Worm (Caenorhabditis elegans) whole organism, L1 larva: ENCODE results near the gene mbk-2.

Source experiments
- aha-1 ChIP-seq: fragments of 150-350 bp; optimal IDR thresholded peaks from 2 replicates; lab custom pipeline; 2014; ENCODE audit warnings: missing biosample characterization, missing genetic modification characterization
- aly-2 ChIP-seq: fragments of 150-350 bp; optimal IDR thresholded peaks from 2 replicates; lab custom pipeline; 2014; ENCODE audit warnings: missing biosample characterization, missing genetic modification characterization
- blmp-1 ChIP-seq: fragments of 150-350 bp; optimal IDR thresholded peaks from 2 replicates; lab custom pipeline; 2014; ENCODE audit warnings: missing biosample characterization, missing genetic modification characterization
- ceh-8 ChIP-seq: fragments of 200-800 bp; sonication (Bioruptor generic); optimal IDR thresholded peaks from 2 replicates; lab custom pipeline; 2018; ENCODE audit warnings: mild to moderate bottlenecking, missing genetic modification characterization, moderate library complexity, missing compliant biosample characterization
- ceh-90 ChIP-seq: sonication (generic microtip); optimal IDR thresholded peaks from 2 replicates; lab custom pipeline; 2016; ENCODE audit warnings: missing genetic modification characterization, missing compliant biosample characterization
- dsc-1 ChIP-seq: sonication (generic microtip); optimal IDR thresholded peaks from 2 replicates; lab custom pipeline; 2016; ENCODE audit warnings: mild to moderate bottlenecking, missing genetic modification characterization, missing compliant biosample characterization
- efl-1 ChIP-seq, 4 experiments: fragments of 150-350 bp; optimal IDR thresholded peaks in 3 of 4; peaks in 1 of 4; 1 replicate in 1 of 4; 2 replicates in 3 of 4; lab custom pipeline; 2014; ENCODE audit warnings: missing biosample characterization in 2 of 4, missing genetic modification characterization in 2 of 4, missing genetic modification reagents in 2 of 4
- fkh-4 ChIP-seq: sonication (generic microtip); optimal IDR thresholded peaks from 2 replicates; lab custom pipeline; 2016; ENCODE audit warnings: missing compliant biosample characterization, missing genetic modification characterization, borderline replicate concordance
- fkh-8 ChIP-seq: sonication (generic microtip); optimal IDR thresholded peaks from 2 replicates; lab custom pipeline; 2016; ENCODE audit warnings: mild to moderate bottlenecking, missing genetic modification characterization, missing compliant biosample characterization
- grh-1 ChIP-seq: fragments of 200-800 bp; sonication (Bioruptor generic); IDR thresholded peaks from 2 replicates; pipeline ENCODE4 v1.3.6; 2022; ENCODE audit warnings: missing genetic modification reagents, missing genetic modification characterization, missing compliant biosample characterization
- hpl-2 ChIP-seq: fragments of 150-350 bp; optimal IDR thresholded peaks from 2 replicates; lab custom pipeline; 2014; ENCODE audit warnings: missing biosample characterization, missing genetic modification reagents, missing genetic modification characterization
- jun-1 ChIP-seq: fragments of 150-350 bp; optimal IDR thresholded peaks from 2 replicates; lab custom pipeline; 2014; ENCODE audit warnings: missing biosample characterization, missing genetic modification reagents, missing genetic modification characterization
- lin-14 ChIP-seq: fragments of 200-800 bp; sonication (Bioruptor generic); optimal IDR thresholded peaks from 2 replicates; lab custom pipeline; 2018; ENCODE audit warnings: mild to moderate bottlenecking, missing genetic modification characterization, moderate library complexity, missing compliant biosample characterization
- lin-39 ChIP-seq: fragments of 150-350 bp; optimal IDR thresholded peaks from 2 replicates; lab custom pipeline; 2014; ENCODE audit warnings: missing biosample characterization, missing genetic modification reagents, missing genetic modification characterization
- lsy-2 ChIP-seq, 2 experiments: fragments of 150-350 bp; optimal IDR thresholded peaks; 2 replicates each; lab custom pipeline; 2014; ENCODE audit warnings: missing biosample characterization in 2 of 2, missing genetic modification characterization in 2 of 2
- nhr-19 ChIP-seq: fragments of 200-800 bp; sonication (Bioruptor generic); conservative IDR thresholded peaks from 2 replicates; pipeline ENCODE4 v1.3.6; 2022; ENCODE audit warnings: missing genetic modification characterization, missing compliant biosample characterization
- nhr-20 ChIP-seq: sonication (generic microtip); optimal IDR thresholded peaks from 2 replicates; lab custom pipeline; 2016; ENCODE audit warnings: mild to moderate bottlenecking, missing genetic modification characterization, missing compliant biosample characterization
- nhr-28 ChIP-seq: fragments of 150-350 bp; optimal IDR thresholded peaks from 2 replicates; lab custom pipeline; 2014; ENCODE audit warnings: missing biosample characterization, missing genetic modification characterization
- nhr-47 ChIP-seq: sonication (generic microtip); optimal IDR thresholded peaks from 2 replicates; lab custom pipeline; 2016; ENCODE audit warnings: mild to moderate bottlenecking, missing genetic modification characterization, moderate library complexity, missing compliant biosample characterization
- nhr-84 ChIP-seq: sonication (generic microtip); optimal IDR thresholded peaks from 2 replicates; lab custom pipeline; 2017; ENCODE audit warnings: missing biosample characterization, missing genetic modification characterization
- snpc-4 ChIP-seq: fragments of 150-350 bp; optimal IDR thresholded peaks from 2 replicates; lab custom pipeline; 2014; ENCODE audit warnings: missing biosample characterization, missing genetic modification characterization
- snu-23 ChIP-seq: sonication (generic microtip); optimal IDR thresholded peaks from 2 replicates; lab custom pipeline; 2016; ENCODE audit warnings: missing genetic modification characterization, missing compliant biosample characterization
- sptf-1 ChIP-seq: fragments of 150-350 bp; optimal IDR thresholded peaks from 2 replicates; lab custom pipeline; 2014; ENCODE audit warnings: missing biosample characterization, missing genetic modification characterization
- swsn-7 ChIP-seq: sonication (generic microtip); optimal IDR thresholded peaks from 2 replicates; lab custom pipeline; 2016; ENCODE audit warnings: missing genetic modification characterization, missing compliant biosample characterization
- unc-30 ChIP-seq: sonication (generic microtip); optimal IDR thresholded peaks from 2 replicates; lab custom pipeline; 2017; ENCODE audit warnings: missing biosample characterization, missing genetic modification characterization
- unc-86 ChIP-seq: sonication (generic microtip); optimal IDR thresholded peaks from 2 replicates; lab custom pipeline; 2016; ENCODE audit warnings: missing genetic modification characterization, missing compliant biosample characterization
- vab-15 ChIP-seq: sonication (generic microtip); optimal IDR thresholded peaks from 2 replicates; lab custom pipeline; 2017; ENCODE audit warnings: missing genotype, mild to moderate bottlenecking, missing genetic modification characterization, missing compliant biosample characterization
- zip-4 ChIP-seq: fragments of 200-800 bp; sonication (Bioruptor generic); optimal IDR thresholded peaks from 2 replicates; lab custom pipeline; 2018; ENCODE audit warnings: mild to moderate bottlenecking, missing genetic modification characterization, moderate library complexity, missing compliant biosample characterization

Gene mbk-2

DNA sequence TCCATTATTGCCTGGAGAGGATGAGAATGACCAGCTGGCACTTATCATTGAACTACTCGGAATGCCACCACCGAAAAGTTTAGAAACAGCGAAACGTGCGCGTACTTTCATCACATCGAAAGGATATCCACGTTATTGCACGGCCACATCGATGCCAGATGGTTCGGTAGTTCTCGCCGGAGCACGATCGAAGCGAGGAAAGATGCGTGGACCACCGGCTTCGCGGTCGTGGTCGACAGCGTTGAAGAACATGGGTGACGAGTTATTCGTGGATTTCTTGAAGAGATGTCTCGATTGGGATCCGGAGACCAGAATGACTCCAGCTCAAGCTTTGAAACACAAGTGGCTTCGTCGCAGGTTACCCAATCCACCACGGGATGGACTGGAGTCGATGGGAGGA lies 24.6 kb downstream of the mbk-2 start:
- TF ChIP-seq hpl-2 (no peak), nhr-47 (tag; lab: Kevin White, UChicago) (peak; percentile 22), lin-14 (GFP tag; lab: Kevin White, UChicago) (no peak), dsc-1 (tag; lab: Kevin White, UChicago) (peak; percentile 20), grh-1 (GFP tag; lab: Robert Waterston, UW) (no peak)

DNA sequence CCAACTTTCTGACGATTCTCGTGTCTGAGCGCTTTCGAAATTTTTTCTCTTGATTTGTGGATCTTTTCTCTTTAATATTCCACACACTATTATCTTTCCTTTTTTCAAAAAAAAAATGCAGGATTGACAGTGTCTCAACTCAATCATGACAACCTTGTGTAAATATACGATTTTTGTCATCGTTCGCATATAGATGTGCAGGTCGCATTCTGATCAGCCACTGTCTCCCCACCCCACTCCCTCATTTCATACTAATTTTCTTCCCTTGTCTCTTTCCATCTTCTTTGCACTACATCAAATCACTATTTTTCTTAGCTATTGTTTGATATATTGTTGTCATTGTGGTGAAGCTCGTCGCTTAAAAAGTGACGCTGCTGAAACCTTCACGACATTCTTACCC lies 26.3 kb downstream of the mbk-2 start:
- TF ChIP-seq efl-1 (optimal IDR thresholded peaks at IDR 0.05; lab: Kevin White, UChicago) (no peak), efl-1 (GFP tag; optimal IDR thresholded peaks at IDR 0.05 in 1 of 2; lab: Kevin White, UChicago) (peak in 1 of 2 experiments; percentile 64), lin-39 (tag; lab: Kevin White, UChicago) (no peak)
- TF ChIP-seq, all 84 proteins: peak for 1

DNA sequence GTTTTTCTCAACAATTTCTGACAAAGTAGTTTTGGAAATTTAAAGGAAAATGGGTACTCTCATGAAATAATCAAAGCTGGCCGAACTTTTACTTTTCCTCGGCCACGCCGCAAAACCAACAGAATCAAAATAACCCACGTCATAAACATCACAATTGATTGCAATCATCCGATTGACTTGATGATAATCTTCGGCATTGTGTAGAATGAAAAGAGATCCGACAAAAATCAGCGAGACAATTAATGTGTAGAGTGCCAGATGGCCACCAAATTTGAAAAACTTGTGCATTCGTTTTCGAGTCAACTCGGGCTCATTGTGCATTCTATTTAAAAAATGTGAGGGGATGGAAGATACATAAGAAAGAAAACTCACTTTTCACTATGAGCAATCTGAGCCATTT lies 27.9 kb downstream of the mbk-2 start:
- TF ChIP-seq ceh-8 (no peak), blmp-1 (tag; lab: Kevin White, UChicago) (peak; percentile 7)

DNA sequence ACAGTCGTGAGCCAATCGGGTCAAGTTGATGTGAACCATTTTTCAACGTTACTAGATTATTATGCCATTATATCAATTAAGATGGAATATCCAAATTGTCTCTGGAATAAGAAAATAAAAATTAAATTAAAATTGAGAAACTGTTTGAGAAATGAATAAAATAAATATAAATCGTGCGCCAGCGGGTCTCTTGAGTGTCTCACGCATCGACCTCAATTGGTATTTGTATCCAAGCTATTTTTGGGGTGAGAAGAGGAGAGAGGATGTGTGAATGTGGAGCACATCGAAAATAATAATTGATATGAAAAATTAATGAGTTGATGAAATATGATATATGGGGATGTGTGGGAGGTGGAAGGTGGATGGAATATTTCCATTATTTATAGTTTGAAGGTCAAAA lies 29.9 kb downstream of the mbk-2 start, which contains the start of gene F49E11.2:
Gene F49E11.2 (minus strand): TSS at position 101 of the 400 bp plus-strand sequence.
- TF ChIP-seq swsn-7 (no peak), jun-1 (tag; lab: Kevin White, UChicago) (no peak), snpc-4 (no peak), grh-1 (GFP tag; lab: Robert Waterston, UW) (no peak)

DNA sequence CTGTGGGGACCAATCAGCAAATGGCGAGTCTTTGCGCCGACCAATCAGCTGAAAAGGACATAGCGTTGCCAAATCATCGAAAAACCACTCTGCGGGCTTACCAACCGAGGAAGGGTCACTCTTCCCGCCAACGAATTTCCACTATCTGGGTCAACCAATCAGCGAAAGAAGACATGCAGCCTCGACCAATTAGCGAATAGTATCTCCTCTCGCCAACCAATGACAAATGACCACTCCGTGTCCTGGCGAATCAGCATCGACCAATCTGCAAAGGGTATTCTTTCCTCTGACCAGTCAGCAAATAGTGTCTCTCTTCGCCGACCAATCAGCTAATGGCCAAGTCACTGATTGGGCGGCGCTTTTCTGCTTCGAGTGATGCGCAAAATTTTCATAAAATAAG lies 32.5 kb downstream of the mbk-2 start:
- TF ChIP-seq efl-1 (optimal IDR thresholded peaks at IDR 0.05; lab: Kevin White, UChicago) (no peak), efl-1 (GFP tag; optimal IDR thresholded peaks at IDR 0.05 in 1 of 2; lab: Kevin White, UChicago) (peak in 1 of 2 experiments; percentile 77), nhr-20 (tag; lab: Kevin White, UChicago) (no peak)

DNA sequence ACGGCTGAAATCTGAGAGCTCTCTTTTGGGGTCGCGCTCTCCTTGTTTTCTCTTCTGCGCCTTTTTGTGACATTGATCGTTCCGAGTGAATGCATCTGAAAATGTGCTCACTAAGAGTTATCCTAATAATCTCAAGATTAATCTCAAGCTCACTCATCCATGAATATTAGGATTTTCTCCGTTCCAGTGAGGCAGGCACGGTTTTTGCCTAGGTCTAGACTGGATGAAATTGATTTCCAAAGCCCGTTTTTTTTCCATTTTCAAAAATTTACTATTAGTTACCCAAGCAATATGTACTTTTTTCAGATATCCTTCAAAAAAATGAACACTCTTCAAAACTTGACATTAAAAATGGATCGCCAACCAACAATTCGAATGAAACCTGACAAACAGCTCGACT lies 33.1 kb downstream of the mbk-2 start, which contains the start of gene amt-2:
Gene amt-2 (plus strand): TSS at position 301 of the 400 bp plus-strand sequence.
- no peak for TF ChIP-seq lsy-2 (tag; optimal IDR thresholded peaks at IDR 0.05; lab: Kevin White, UChicago)
- TF ChIP-seq nhr-19 (GFP tag; lab: Robert Waterston, UW) = no peak
- no peak for TF ChIP-seq unc-86 (tag; lab: Kevin White, UChicago)
- TF ChIP-seq sptf-1 = no peak
- no peak for TF ChIP-seq ceh-90

DNA sequence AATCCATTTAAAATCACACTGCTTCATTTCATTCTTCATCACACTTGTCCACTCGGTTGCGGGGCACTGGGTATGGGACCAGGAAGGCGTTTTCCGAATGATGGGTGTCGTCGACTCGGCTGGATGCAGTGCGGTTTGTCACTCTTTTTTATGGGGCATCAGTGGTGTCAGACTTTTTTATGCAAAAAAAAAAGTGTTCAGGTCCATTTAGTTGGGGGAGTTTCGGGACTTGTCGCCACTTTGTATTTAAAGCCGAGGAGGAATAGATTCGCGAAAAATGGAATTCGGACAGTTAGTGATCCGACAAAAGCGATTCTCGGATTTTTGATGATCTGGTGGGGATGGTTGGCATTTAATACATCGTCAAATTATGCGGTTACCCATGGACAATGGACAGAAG lies 36.0 kb downstream of the mbk-2 start:
- TF ChIP-seq aly-2 (tag; lab: Kevin White, UChicago) (no peak), snu-23 (no peak), zip-4 (GFP tag; lab: Kevin White, UChicago) (no peak), fkh-8 (tag; lab: Kevin White, UChicago) (no peak), unc-30 (tag; lab: Kevin White, UChicago) (no peak)
- TF ChIP-seq, all 84 proteins: peak for 0

DNA sequence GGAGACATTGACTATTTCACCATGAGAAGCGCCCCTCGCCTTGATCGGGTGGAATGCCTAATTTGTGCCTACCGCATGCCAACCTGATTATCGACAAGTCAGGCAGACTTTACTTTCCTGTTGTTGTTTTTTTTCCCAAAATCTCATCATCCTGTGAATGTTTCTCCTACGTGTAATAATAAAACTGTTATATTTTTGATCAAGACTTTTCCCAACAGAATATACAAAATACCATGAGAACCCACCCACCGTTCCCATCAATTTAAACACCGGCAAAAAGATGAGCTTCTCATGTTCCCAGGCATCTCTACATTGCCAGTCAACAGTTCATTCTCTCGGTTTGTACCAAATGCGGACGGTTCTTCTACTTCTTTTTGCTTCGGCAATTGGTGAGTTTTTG lies 37.9 kb downstream of the mbk-2 start, which contains the start of gene scl-9:
Gene scl-9 (plus strand): TSS at position 301 of the 400 bp plus-strand sequence.
- TF ChIP-seq aha-1 (tag; lab: Kevin White, UChicago) (no peak), fkh-4 (tag; lab: Kevin White, UChicago) (no peak), nhr-28 (tag; lab: Kevin White, UChicago) (no peak), nhr-84 (tag; lab: Kevin White, UChicago) (no peak), jun-1 (tag; lab: Kevin White, UChicago) (no peak), sptf-1 (no peak), vab-15 (tag; lab: Kevin White, UChicago) (no peak)
